Worm (Caenorhabditis elegans): ENCODE data around the gene ttr-25.

DNA sequence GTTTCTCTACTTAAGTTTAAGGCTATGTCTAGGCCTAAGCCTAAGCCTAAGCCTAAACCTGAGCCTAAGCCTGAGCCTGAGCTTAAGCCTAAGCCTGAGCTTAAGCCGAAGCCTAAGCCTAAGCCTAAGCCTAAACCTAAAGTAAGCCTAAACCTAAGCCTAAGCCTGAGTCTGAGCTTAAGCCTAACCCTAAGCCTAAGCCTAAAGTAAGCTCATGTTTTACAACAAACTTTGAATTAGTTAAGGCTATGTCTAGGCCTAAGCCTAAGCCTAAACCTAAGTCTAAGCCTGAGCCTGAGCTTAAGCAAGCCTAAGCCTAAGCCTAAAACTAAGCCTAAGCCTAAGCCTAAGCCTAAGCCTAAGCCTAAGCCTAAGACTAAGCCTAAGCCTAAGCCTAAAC is 9.1 kb downstream of the ttr-25 start:
- no peak for TF ChIP-seq ztf-23 (GFP tag; IDR thresholded peaks at IDR 0.05)
- no peak for TF ChIP-seq ref-1 (GFP tag; conservative IDR thresholded peaks at IDR 0.05)
- TF ChIP-seq cog-1 (tag; optimal IDR thresholded peaks at IDR 0.05), result no peak
